Worm (Caenorhabditis elegans) whole organism, L1 larva: ENCODE data around the gene K01B6.3.
A peak's percentile ranks its signal among the peaks of the same experiment; 100 is the strongest.

Experiments used
- C16A3.4 ChIP-seq: fragments of 150-350 bp; optimal IDR thresholded peaks from 2 replicates; lab custom pipeline; 2014; ENCODE audit warnings: missing biosample characterization, missing genetic modification characterization
- Y116A8C.19 ChIP-seq: sonication (generic microtip); optimal IDR thresholded peaks from 2 replicates; lab custom pipeline; 2016; ENCODE audit warnings: missing compliant biosample characterization, missing genetic modification characterization, borderline replicate concordance
- ama-1 ChIP-seq: fragments of 150-350 bp; optimal IDR thresholded peaks from 2 replicates; lab custom pipeline; 2014
- blmp-1 ChIP-seq: fragments of 150-350 bp; optimal IDR thresholded peaks from 2 replicates; lab custom pipeline; 2014; ENCODE audit warnings: missing biosample characterization, missing genetic modification characterization
- ceh-8 ChIP-seq: fragments of 200-800 bp; sonication (Bioruptor generic); optimal IDR thresholded peaks from 2 replicates; lab custom pipeline; 2018; ENCODE audit warnings: mild to moderate bottlenecking, missing genetic modification characterization, moderate library complexity, missing compliant biosample characterization
- ceh-88 ChIP-seq: fragments of 200-800 bp; sonication (Bioruptor generic); IDR thresholded peaks from 2 replicates; pipeline ENCODE4 v1.3.6; 2022; ENCODE audit warnings: missing genetic modification characterization, missing compliant biosample characterization
- efl-1 ChIP-seq, 4 experiments: fragments of 150-350 bp; optimal IDR thresholded peaks in 3 of 4; peaks in 1 of 4; 1 replicate in 1 of 4; 2 replicates in 3 of 4; lab custom pipeline; 2014; ENCODE audit warnings: missing biosample characterization in 2 of 4, missing genetic modification characterization in 2 of 4, missing genetic modification reagents in 2 of 4
- egl-13 ChIP-seq: sonication (generic microtip); optimal IDR thresholded peaks from 2 replicates; lab custom pipeline; 2016; ENCODE audit warnings: missing genotype, missing genetic modification reagents, missing genetic modification characterization, missing compliant biosample characterization
- egl-27 ChIP-seq, 2 experiments: fragments of 150-350 bp in 1 of 2; sonication (generic microtip); optimal IDR thresholded peaks; 3 replicates each; lab custom pipeline; 2017 to 2018; ENCODE audit warnings: missing biosample characterization in 2 of 2, missing genetic modification characterization in 2 of 2, missing genetic modification reagents in 2 of 2
- elt-2 ChIP-seq: sonication (generic microtip); optimal IDR thresholded peaks from 2 replicates; lab custom pipeline; 2016; ENCODE audit warnings: missing genetic modification characterization, mild to moderate bottlenecking, inconsistent platforms, missing compliant biosample characterization, missing genetic modification reagents
- fkh-4 ChIP-seq: sonication (generic microtip); optimal IDR thresholded peaks from 2 replicates; lab custom pipeline; 2016; ENCODE audit warnings: missing compliant biosample characterization, missing genetic modification characterization, borderline replicate concordance
- grh-1 ChIP-seq: fragments of 200-800 bp; sonication (Bioruptor generic); IDR thresholded peaks from 2 replicates; pipeline ENCODE4 v1.3.6; 2022; ENCODE audit warnings: missing genetic modification reagents, missing genetic modification characterization, missing compliant biosample characterization
- hpl-2 ChIP-seq: fragments of 150-350 bp; optimal IDR thresholded peaks from 2 replicates; lab custom pipeline; 2014; ENCODE audit warnings: missing biosample characterization, missing genetic modification reagents, missing genetic modification characterization
- irx-1 ChIP-seq: sonication (generic microtip); optimal IDR thresholded peaks from 2 replicates; lab custom pipeline; 2016; ENCODE audit warnings: missing genetic modification characterization, missing compliant biosample characterization
- lin-14 ChIP-seq: fragments of 200-800 bp; sonication (Bioruptor generic); optimal IDR thresholded peaks from 2 replicates; lab custom pipeline; 2018; ENCODE audit warnings: mild to moderate bottlenecking, missing genetic modification characterization, moderate library complexity, missing compliant biosample characterization
- lin-15B ChIP-seq: fragments of 150-350 bp; sonication (generic microtip); optimal IDR thresholded peaks from 3 replicates; lab custom pipeline; 2014; ENCODE audit warnings: missing biosample characterization, missing genetic modification characterization
- lin-35 ChIP-seq, 2 experiments: fragments of 150-350 bp; optimal IDR thresholded peaks; 2 replicates each; lab custom pipeline; 2014; ENCODE audit warnings: missing biosample characterization in 2 of 2, missing genetic modification characterization in 2 of 2, missing genetic modification reagents in 2 of 2
- mdl-1 ChIP-seq, 2 experiments: fragments of 150-350 bp; optimal IDR thresholded peaks; 2 replicates each; lab custom pipeline; 2014 to 2017; ENCODE audit warnings: missing biosample characterization in 2 of 2, missing genetic modification characterization in 2 of 2, inconsistent platforms in 1 of 2
- mep-1 ChIP-seq: fragments of 150-350 bp; optimal IDR thresholded peaks from 2 replicates; lab custom pipeline; 2014; ENCODE audit warnings: missing biosample characterization, missing genetic modification characterization
- nhr-20 ChIP-seq: sonication (generic microtip); optimal IDR thresholded peaks from 2 replicates; lab custom pipeline; 2016; ENCODE audit warnings: mild to moderate bottlenecking, missing genetic modification characterization, missing compliant biosample characterization
- nhr-28 ChIP-seq: fragments of 150-350 bp; optimal IDR thresholded peaks from 2 replicates; lab custom pipeline; 2014; ENCODE audit warnings: missing biosample characterization, missing genetic modification characterization
- nhr-77 ChIP-seq: fragments of 150-350 bp; optimal IDR thresholded peaks from 2 replicates; lab custom pipeline; 2014; ENCODE audit warnings: missing biosample characterization, missing genetic modification characterization
- nhr-84 ChIP-seq: sonication (generic microtip); optimal IDR thresholded peaks from 2 replicates; lab custom pipeline; 2017; ENCODE audit warnings: missing biosample characterization, missing genetic modification characterization
- nhr-90 ChIP-seq: sonication (generic microtip); optimal IDR thresholded peaks from 2 replicates; lab custom pipeline; 2016; ENCODE audit warnings: mild to moderate bottlenecking, missing genetic modification characterization, missing compliant biosample characterization; ENCODE audit not compliant: poor library complexity
- pag-3 ChIP-seq: sonication (generic microtip); optimal IDR thresholded peaks from 2 replicates; lab custom pipeline; 2017; ENCODE audit warnings: missing genetic modification characterization, mild to moderate bottlenecking, missing compliant biosample characterization, antibody characterized with exemption, borderline replicate concordance; ENCODE audit not compliant: insufficient read depth
- pax-3 ChIP-seq: fragments of 200-800 bp; sonication (Bioruptor generic); optimal IDR thresholded peaks from 2 replicates; lab custom pipeline; 2018; ENCODE audit warnings: mild to moderate bottlenecking, missing genetic modification characterization, moderate library complexity, missing compliant biosample characterization
- pqm-1 ChIP-seq: sonication (generic microtip); optimal IDR thresholded peaks from 3 replicates; lab custom pipeline; 2017; ENCODE audit warnings: missing biosample characterization, missing genetic modification characterization
- rnt-1 ChIP-seq: sonication (generic microtip); optimal IDR thresholded peaks from 2 replicates; lab custom pipeline; 2016; ENCODE audit warnings: mild to moderate bottlenecking, missing genetic modification characterization, moderate library complexity, missing compliant biosample characterization
- skn-1 ChIP-seq: fragments of 150-350 bp; optimal IDR thresholded peaks from 2 replicates; lab custom pipeline; 2014; ENCODE audit warnings: missing biosample characterization, missing genetic modification characterization
- snu-23 ChIP-seq: sonication (generic microtip); optimal IDR thresholded peaks from 2 replicates; lab custom pipeline; 2016; ENCODE audit warnings: missing genetic modification characterization, missing compliant biosample characterization
- sox-4 ChIP-seq: sonication (generic microtip); optimal IDR thresholded peaks from 2 replicates; lab custom pipeline; 2016; ENCODE audit warnings: missing genetic modification characterization, missing compliant biosample characterization
- sptf-1 ChIP-seq: fragments of 150-350 bp; optimal IDR thresholded peaks from 2 replicates; lab custom pipeline; 2014; ENCODE audit warnings: missing biosample characterization, missing genetic modification characterization
- tbx-2 ChIP-seq: sonication (generic microtip); optimal IDR thresholded peaks from 2 replicates; lab custom pipeline; 2016; ENCODE audit warnings: missing genetic modification characterization, missing compliant biosample characterization
- unc-130 ChIP-seq: fragments of 150-350 bp; optimal IDR thresholded peaks from 2 replicates; lab custom pipeline; 2017; ENCODE audit warnings: missing biosample characterization, missing genetic modification characterization, inconsistent platforms
- unc-30 ChIP-seq: sonication (generic microtip); optimal IDR thresholded peaks from 2 replicates; lab custom pipeline; 2017; ENCODE audit warnings: missing biosample characterization, missing genetic modification characterization
- unc-62 ChIP-seq: fragments of 150-350 bp; optimal IDR thresholded peaks from 2 replicates; lab custom pipeline; 2014; ENCODE audit warnings: missing biosample characterization, missing genetic modification reagents, missing genetic modification characterization
- zip-4 ChIP-seq: fragments of 200-800 bp; sonication (Bioruptor generic); optimal IDR thresholded peaks from 2 replicates; lab custom pipeline; 2018; ENCODE audit warnings: mild to moderate bottlenecking, missing genetic modification characterization, moderate library complexity, missing compliant biosample characterization
- ztf-11 ChIP-seq, 2 experiments: sonication (generic microtip); optimal IDR thresholded peaks; 2 replicates each; lab custom pipeline; 2016 to 2017; ENCODE audit warnings: missing genetic modification characterization in 2 of 2, missing biosample characterization in 1 of 2, missing compliant biosample characterization in 1 of 2

The K01B6.3 gene

DNA sequence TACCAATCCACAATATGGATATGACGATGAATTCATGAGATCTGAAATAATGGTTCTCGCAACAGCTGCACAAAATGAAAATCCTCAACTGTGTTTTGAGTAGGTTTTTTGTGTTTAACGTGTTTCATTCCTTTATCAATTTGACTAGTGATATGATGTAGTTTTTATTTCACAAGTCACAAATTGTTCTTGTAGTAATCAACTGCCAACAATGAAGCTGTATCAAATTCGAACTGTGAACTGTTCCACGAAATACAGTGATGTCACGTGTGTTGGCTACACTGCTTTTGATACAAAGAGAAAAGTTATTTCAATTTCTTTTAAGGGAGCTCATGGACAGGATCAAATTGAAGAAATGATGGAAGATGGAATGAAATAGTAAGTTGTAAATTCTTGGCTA is 15.2 kb downstream of the K01B6.3 start:
- TF ChIP-seq unc-62 (no peak), unc-130 (tag; lab: Kevin White, UChicago) (no peak), elt-2 (tag; lab: Kevin White, UChicago) (peak; percentile 13)

DNA sequence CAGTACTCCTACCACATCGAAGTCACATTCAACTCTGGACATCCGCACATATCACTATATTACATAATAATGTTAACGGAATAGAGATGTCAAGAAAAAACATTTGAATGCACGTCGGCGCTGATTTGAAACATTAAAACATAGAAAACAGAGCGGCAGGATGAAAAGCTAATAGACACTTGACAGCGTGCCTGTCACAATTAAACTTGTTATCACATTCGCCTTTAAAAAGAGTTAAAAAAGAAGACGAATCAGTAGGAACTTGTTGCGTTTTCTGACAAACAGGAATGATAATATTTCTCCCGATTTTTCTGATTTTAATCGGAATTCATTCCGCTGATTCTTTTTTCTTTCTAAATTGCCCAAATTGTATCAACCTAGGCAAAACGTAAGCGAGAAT is 17.6 kb downstream of the K01B6.3 start:
- TF ChIP-seq fkh-4 (tag; lab: Kevin White, UChicago) (no peak), nhr-20 (tag; lab: Kevin White, UChicago) (no peak), zip-4 (GFP tag; lab: Kevin White, UChicago) (no peak), snu-23 (GFP tag; lab: Kevin White, UChicago) (no peak), nhr-84 (tag; lab: Kevin White, UChicago) (no peak), unc-62 (no peak), lin-14 (no peak), unc-130 (tag; lab: Kevin White, UChicago) (no peak), Y116A8C.19 (tag; lab: Kevin White, UChicago) (no peak), ceh-8 (no peak), pag-3 (no peak), C16A3.4 (tag; lab: Kevin White, UChicago) (no peak), egl-13 (tag; lab: Kevin White, UChicago) (no peak), pax-3 (tag; lab: Kevin White, UChicago) (no peak), sox-4 (tag; lab: Kevin White, UChicago) (no peak)

DNA sequence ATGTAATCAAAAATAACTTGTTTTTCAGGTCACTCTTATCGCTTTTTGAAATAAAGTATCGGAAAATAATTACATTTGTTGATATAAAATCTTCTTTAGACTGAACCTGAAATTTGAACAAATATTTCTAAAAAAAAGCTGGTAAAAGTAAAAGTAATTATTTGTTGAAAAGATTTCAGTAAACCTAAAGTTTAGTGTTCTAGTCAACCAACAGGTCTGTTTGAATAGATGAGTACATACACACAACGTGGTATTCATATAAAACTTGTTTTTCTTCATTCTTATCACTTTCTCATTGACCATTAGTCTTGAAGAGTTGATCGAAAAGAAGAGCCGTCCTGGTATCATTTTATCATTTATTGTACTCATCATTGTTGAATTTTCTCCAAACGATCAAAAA is 19.6 kb downstream of the K01B6.3 start, which contains the start of gene C40H1.9:
TSS of gene C40H1.9 (plus strand) at position 301 of the 400 bp plus-strand sequence.
- no peak for TF ChIP-seq hpl-2 (GFP tag; lab: Kevin White, UChicago)

DNA sequence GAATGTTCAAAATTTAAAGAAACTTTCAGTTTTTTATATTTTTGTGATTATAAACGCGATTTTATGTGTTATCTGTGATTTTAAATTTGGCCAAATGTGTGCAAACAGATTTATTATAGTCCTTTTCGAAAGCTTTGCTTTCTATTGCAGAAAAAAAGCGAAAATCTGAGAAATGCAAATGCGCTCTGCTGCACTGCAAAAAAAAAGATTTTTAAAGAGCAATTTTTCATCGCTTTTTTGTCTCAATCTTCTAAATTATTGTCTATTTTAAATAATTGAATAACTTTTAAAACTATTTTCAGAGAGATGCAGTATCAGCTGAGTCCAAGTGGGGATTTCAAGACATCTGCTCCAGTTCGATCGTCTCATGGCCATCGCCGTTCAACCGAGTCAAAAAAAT is 22.0 kb downstream of the K01B6.3 start, which contains the start of gene cpb-1:
TSS of gene cpb-1 (plus strand) at position 301 of the 400 bp plus-strand sequence.
- peak in 1 of 2 experiments; percentile 19 for TF ChIP-seq efl-1 (optimal IDR thresholded peaks at IDR 0.05; lab: Kevin White, UChicago)
- no peak for TF ChIP-seq efl-1 (GFP tag; optimal IDR thresholded peaks at IDR 0.05 in 1 of 2; lab: Kevin White, UChicago)
- no peak for TF ChIP-seq elt-2 (tag; lab: Kevin White, UChicago)

DNA sequence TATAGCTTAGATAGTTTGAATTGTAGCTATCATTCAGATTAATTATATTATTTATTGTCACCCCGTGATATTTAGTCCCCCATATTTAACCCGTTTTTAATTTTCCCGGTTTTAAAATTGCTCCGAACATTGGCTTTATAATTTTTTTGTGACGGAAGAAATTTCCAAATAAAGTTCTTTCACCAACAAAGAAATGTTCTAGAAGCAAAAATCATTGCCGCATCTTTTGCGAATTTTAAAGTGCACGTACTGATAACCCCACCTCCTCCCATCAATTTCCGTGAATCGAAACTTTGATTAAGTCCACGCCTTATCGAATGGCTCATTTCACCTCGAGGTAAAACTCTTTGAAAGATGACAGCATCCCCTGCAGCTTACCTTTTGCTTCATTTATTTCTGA is 24.7 kb downstream of the K01B6.3 start, which contains the start of gene C40H1.7:
TSS of gene C40H1.7 (plus strand) at position 301 of the 400 bp plus-strand sequence.
- TF ChIP-seq tbx-2 (no peak), mep-1 (tag; lab: Kevin White, UChicago) (no peak), blmp-1 (no peak), zip-4 (GFP tag; lab: Kevin White, UChicago) (no peak), ztf-11 (tag; optimal IDR thresholded peaks at IDR 0.05; lab: Kevin White, UChicago) (no peak), unc-62 (no peak), rnt-1 (no peak), unc-130 (tag; lab: Kevin White, UChicago) (no peak), nhr-28 (tag; lab: Kevin White, UChicago) (no peak), sptf-1 (tag; lab: Kevin White, UChicago) (no peak), irx-1 (no peak), grh-1 (no peak), skn-1 (no peak), lin-15B (tag; lab: Kevin White, UChicago) (no peak), nhr-77 (tag; lab: Kevin White, UChicago) (no peak), ama-1 (lab: Kevin White, UChicago) (no peak)

DNA sequence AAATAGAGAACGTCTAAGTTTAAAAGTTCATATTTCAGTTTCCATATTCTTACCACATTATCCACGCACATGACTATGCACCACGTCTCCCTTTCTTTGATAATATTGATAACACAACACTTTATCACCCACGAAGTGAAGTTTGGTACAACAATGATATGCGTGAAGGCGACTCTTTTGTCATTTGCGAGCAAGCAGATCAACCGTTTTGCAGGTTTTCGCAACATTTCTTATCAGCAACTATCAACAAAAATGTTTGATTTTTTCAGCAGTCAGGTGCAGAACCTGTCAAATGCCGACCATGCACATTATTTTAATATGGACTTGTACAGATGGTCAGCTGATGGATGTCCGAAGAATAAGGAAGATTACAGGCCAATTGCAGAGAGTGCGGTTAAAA is 26.5 kb downstream of the K01B6.3 start:
- TF ChIP-seq nhr-90 (tag; lab: Kevin White, UChicago) (peak; percentile 37), elt-2 (tag; lab: Kevin White, UChicago) (peak; percentile 96), lin-35 (GFP tag; optimal IDR thresholded peaks at IDR 0.05; lab: Kevin White, UChicago) (peak in 1 of 2 experiments; percentile 46), ceh-88 (GFP tag; lab: Robert Waterston, UW) (no peak), egl-27 (tag; optimal IDR thresholded peaks at IDR 0.05; lab: Kevin White, UChicago) (no peak), pag-3 (no peak), nhr-20 (tag; lab: Kevin White, UChicago) (peak; percentile 15), egl-13 (tag; lab: Kevin White, UChicago) (peak; percentile 30), unc-30 (tag; lab: Kevin White, UChicago) (no peak), pqm-1 (tag; lab: Kevin White, UChicago) (peak; percentile 46), lin-15B (tag; lab: Kevin White, UChicago) (no peak), lin-14 (peak; percentile 28), mdl-1 (tag; optimal IDR thresholded peaks at IDR 0.05; lab: Kevin White, UChicago) (peak in 1 of 2 experiments; percentile 40)
